Fruit fly (Drosophila melanogaster): Measurements from ENCODE around the gene CG32204.

DNA sequence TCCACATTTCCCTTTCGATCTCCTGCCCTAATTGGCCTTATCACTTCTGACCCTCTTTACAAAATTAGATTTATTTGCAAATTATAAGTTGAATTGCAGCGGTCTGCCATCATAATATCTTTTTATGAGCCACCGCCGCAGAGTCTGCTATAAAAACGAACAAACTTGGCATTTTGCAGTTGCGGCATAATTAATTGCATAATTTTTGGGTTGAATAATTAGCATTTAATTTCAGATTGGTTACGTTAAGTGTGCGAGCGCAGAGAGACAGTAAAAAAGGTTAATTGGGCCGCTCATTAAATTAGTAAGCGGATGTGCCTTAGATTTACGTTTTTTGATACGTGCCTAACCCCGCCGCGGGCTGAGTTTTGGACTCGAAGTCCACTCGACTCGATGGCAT, 3.3 kb upstream of the CG32204 start:
- TF ChIP-seq CG6163 (GFP tag; IDR thresholded peaks at IDR 0.05) (0 out of 3 replicates have a peak, but pooled peaks have one; percentile 20), esn (GFP tag; optimal IDR thresholded peaks at IDR 0.05) (no peak), Sox102F (GFP tag; optimal IDR thresholded peaks at IDR 0.05) (no peak), dac (GFP tag; optimal IDR thresholded peaks at IDR 0.05) (no peak), Smox (GFP tag; optimal IDR thresholded peaks at IDR 0.05) (no peak), CG8319 (GFP tag; optimal IDR thresholded peaks at IDR 0.05) (no peak), CG15336 (GFP tag; IDR thresholded peaks at IDR 0.05) (no peak), Eip78C (GFP tag) (no peak), CG3032 (tag; optimal IDR thresholded peaks at IDR 0.05) (no peak), Blimp-1 (GFP tag; optimal IDR thresholded peaks at IDR 0.05) (no peak), CG7368 (GFP tag; optimal IDR thresholded peaks at IDR 0.05) (no peak), salr (GFP tag; optimal IDR thresholded peaks at IDR 0.05) (no peak), CG8119 (GFP tag; IDR thresholded peaks at IDR 0.05) (no peak), CG10669 (GFP tag; optimal IDR thresholded peaks at IDR 0.05) (no peak)
